Fruit fly (Drosophila melanogaster) whole organism, embryonic: ENCODE results near the gene bab1.

Source experiments
- Adf1 ChIP-seq: fragments of 200-800 bp; sonication (Bioruptor generic); IDR thresholded peaks from 2 replicates; pipeline ENCODE4 v1.3.6; 2022; ENCODE audit warnings: missing biosample characterization, missing genetic modification characterization
- CG11247 ChIP-seq: fragments of 200-800 bp; sonication (Bioruptor generic); IDR thresholded peaks from 2 replicates; pipeline ENCODE4 v1.3.6; 2022; ENCODE audit warnings: missing biosample characterization, missing genetic modification characterization
- CG11456 ChIP-seq: fragments of 200-800 bp; sonication (Bioruptor generic); IDR thresholded peaks from 3 replicates; pipeline ENCODE4 v1.3.6; 2022; ENCODE audit warnings: missing biosample characterization, missing genetic modification characterization
- CG11504 ChIP-seq: fragments of 200-800 bp; sonication (Bioruptor generic); optimal IDR thresholded peaks from 3 replicates; lab custom pipeline; 2019; ENCODE audit warnings: missing biosample characterization, mild to moderate bottlenecking, missing genetic modification characterization, moderate library complexity
- CG11723 ChIP-seq: fragments of 200-800 bp; sonication (Bioruptor generic); optimal IDR thresholded peaks from 2 replicates; lab custom pipeline; 2017; ENCODE audit warnings: missing biosample characterization, mild to moderate bottlenecking, missing genetic modification characterization
- CG13123 ChIP-seq: fragments of 200-800 bp; sonication (Bioruptor generic); optimal IDR thresholded peaks from 2 replicates; lab custom pipeline; 2016; ENCODE audit warnings: missing biosample characterization, missing genetic modification characterization
- CG13296 ChIP-seq: fragments of 200-800 bp; sonication (Bioruptor generic); optimal IDR thresholded peaks from 3 replicates; lab custom pipeline; 2018; ENCODE audit warnings: missing biosample characterization, mild to moderate bottlenecking, missing genetic modification characterization
- CG14860 ChIP-seq: fragments of 200-800 bp; sonication (Bioruptor generic); IDR thresholded peaks from 3 replicates; pipeline ENCODE4 v1.3.6; 2022; ENCODE audit warnings: missing biosample characterization, missing genetic modification characterization; ENCODE audit not compliant: partially characterized antibody
- CG17385 ChIP-seq: fragments of 200-800 bp; sonication (Bioruptor generic); optimal IDR thresholded peaks from 3 replicates; lab custom pipeline; 2018; ENCODE audit warnings: missing biosample characterization, mild to moderate bottlenecking, missing genetic modification characterization
- CG2129 ChIP-seq: fragments of 200-800 bp; sonication (Bioruptor generic); IDR thresholded peaks from 2 replicates; pipeline ENCODE4 v1.3.6; 2022; ENCODE audit warnings: missing biosample characterization, missing genetic modification characterization; ENCODE audit not compliant: partially characterized antibody
- CG2199 ChIP-seq: fragments of 200-800 bp; sonication (Bioruptor generic); IDR thresholded peaks from 3 replicates; pipeline ENCODE4 v1.3.6; 2022; ENCODE audit warnings: missing biosample characterization, missing genetic modification characterization
- CG3163 ChIP-seq: fragments of 200-800 bp; sonication (Bioruptor generic); optimal IDR thresholded peaks from 3 replicates; lab custom pipeline; 2016; ENCODE audit warnings: missing biosample characterization, missing genetic modification characterization
- CG33557 ChIP-seq: fragments of 200-800 bp; sonication (Bioruptor generic); optimal IDR thresholded peaks from 2 replicates; lab custom pipeline; 2019; ENCODE audit warnings: missing biosample characterization, mild to moderate bottlenecking, missing genetic modification characterization, moderate library complexity
- CG34376 ChIP-seq: fragments of 200-800 bp; sonication (Bioruptor generic); optimal IDR thresholded peaks from 2 replicates; lab custom pipeline; 2018; ENCODE audit warnings: missing biosample characterization, mild to moderate bottlenecking, missing genetic modification characterization
- CG4424 ChIP-seq: fragments of 200-800 bp; sonication (Bioruptor generic); optimal IDR thresholded peaks from 3 replicates; lab custom pipeline; 2016; ENCODE audit warnings: missing biosample characterization, missing genetic modification characterization
- CG4854 ChIP-seq: fragments of 200-800 bp; sonication (Bioruptor generic); optimal IDR thresholded peaks from 2 replicates; lab custom pipeline; 2016; ENCODE audit warnings: missing biosample characterization, missing genetic modification characterization, inconsistent platforms
- CG6272 ChIP-seq: fragments of 200-800 bp; sonication (Bioruptor generic); IDR thresholded peaks from 2 replicates; pipeline ENCODE4 v1.3.6; 2022; ENCODE audit warnings: missing biosample characterization, missing genetic modification characterization
- CG6654 ChIP-seq: fragments of 200-800 bp; sonication (Bioruptor generic); optimal IDR thresholded peaks from 2 replicates; lab custom pipeline; 2017; ENCODE audit warnings: missing biosample characterization, mild to moderate bottlenecking, missing genetic modification characterization
- CG8478 ChIP-seq: fragments of >200 bp; optimal IDR thresholded peaks from 2 replicates; lab custom pipeline; 2018
- CG9437 ChIP-seq: fragments of 200-800 bp; sonication (Bioruptor generic); optimal IDR thresholded peaks from 2 replicates; lab custom pipeline; 2018; ENCODE audit warnings: missing biosample characterization, mild to moderate bottlenecking, missing genetic modification characterization
- Dek ChIP-seq: fragments of 200-800 bp; sonication (Bioruptor generic); optimal IDR thresholded peaks from 3 replicates; lab custom pipeline; 2019; ENCODE audit warnings: missing biosample characterization, mild to moderate bottlenecking, missing genetic modification characterization, moderate library complexity
- Ets65A ChIP-seq: fragments of 200-800 bp; sonication (Bioruptor generic); peaks from one replicate; lab custom pipeline; 2016; ENCODE audit warnings: missing biosample characterization, missing genetic modification characterization
- Fer2 ChIP-seq: fragments of 200-800 bp; sonication (Bioruptor generic); optimal IDR thresholded peaks from 2 replicates; lab custom pipeline; 2018; ENCODE audit warnings: missing biosample characterization, mild to moderate bottlenecking, missing genetic modification characterization, moderate library complexity
- Hr39 ChIP-seq: fragments of >200 bp; optimal IDR thresholded peaks from 2 replicates; lab custom pipeline; 2017
- Kr ChIP-seq: fragments of 200-800 bp; sonication (Bioruptor generic); optimal IDR thresholded peaks from 2 replicates; lab custom pipeline; 2017; ENCODE audit warnings: missing biosample characterization, mild to moderate bottlenecking, missing genetic modification characterization
- Taf1 ChIP-seq: fragments of 200-800 bp; sonication (Bioruptor generic); IDR thresholded peaks from 2 replicates; pipeline ENCODE4 v1.3.6; 2022; ENCODE audit warnings: missing biosample characterization, missing genetic modification characterization
- cas ChIP-seq: fragments of 200-800 bp; sonication (Bioruptor generic); IDR thresholded peaks from 2 replicates; pipeline ENCODE4 v1.3.6; 2022; ENCODE audit warnings: missing biosample characterization, missing genetic modification characterization
- cato ChIP-seq: fragments of 200-800 bp; sonication (Bioruptor generic); optimal IDR thresholded peaks from 2 replicates; lab custom pipeline; 2016; ENCODE audit warnings: missing biosample characterization, missing genetic modification characterization, borderline replicate concordance
- caup ChIP-seq: fragments of 200-800 bp; sonication (Bioruptor generic); optimal IDR thresholded peaks from 3 replicates; lab custom pipeline; 2017; ENCODE audit warnings: missing biosample characterization, mild to moderate bottlenecking, missing genetic modification characterization, moderate library complexity; ENCODE audit not compliant: severe bottlenecking
- crol ChIP-seq: fragments of 200-800 bp; sonication (Bioruptor generic); IDR thresholded peaks from 2 replicates; pipeline ENCODE4 v1.3.6; 2022; ENCODE audit warnings: missing biosample characterization, missing genetic modification characterization
- dm ChIP-seq: fragments of 200-800 bp; sonication (Bioruptor generic); optimal IDR thresholded peaks from 3 replicates; lab custom pipeline; 2016; ENCODE audit warnings: missing biosample characterization, missing genetic modification characterization
- eve ChIP-seq, 2 experiments: fragments of >200 bp; optimal IDR thresholded peaks; 2 replicates each; lab custom pipeline; 2017; ENCODE audit warnings: missing biosample characterization in 2 of 2, missing genetic modification characterization in 2 of 2
- eyg ChIP-seq: fragments of 200-800 bp; sonication (Bioruptor generic); optimal IDR thresholded peaks from 3 replicates; lab custom pipeline; 2016; ENCODE audit warnings: missing biosample characterization, missing genetic modification characterization
- fu2 ChIP-seq: fragments of 200-800 bp; sonication (Bioruptor generic); optimal IDR thresholded peaks from 2 replicates; lab custom pipeline; 2016; ENCODE audit warnings: missing biosample characterization, missing genetic modification characterization
- gfzf ChIP-seq: fragments of 200-800 bp; sonication (Bioruptor generic); optimal IDR thresholded peaks from 2 replicates; lab custom pipeline; 2016; ENCODE audit warnings: missing biosample characterization, mild to moderate bottlenecking, missing genetic modification characterization, moderate library complexity
- ham ChIP-seq: fragments of 200-800 bp; sonication (Bioruptor generic); IDR thresholded peaks from 2 replicates; pipeline ENCODE4 v1.3.6; 2022; ENCODE audit warnings: missing biosample characterization, missing genetic modification characterization
- lab ChIP-seq: fragments of 200-800 bp; sonication (Bioruptor generic); optimal IDR thresholded peaks from 3 replicates; lab custom pipeline; 2017; ENCODE audit warnings: missing biosample characterization, missing genetic modification characterization, mild to moderate bottlenecking, moderate library complexity, missing genetic modification reagents
- pan ChIP-seq, 4 experiments: fragments of >200 bp in 3 of 4; fragments of 200-800 bp in 1 of 4; sonication (Bioruptor generic) in 1 of 4; optimal IDR thresholded peaks in 3 of 4; IDR thresholded peaks in 1 of 4; 2 replicates each; pipeline versions ENCODE4 v1.3.6 to Lab custom; 2017 to 2022; ENCODE audit warnings: missing biosample characterization in 2 of 4, missing genetic modification characterization in 2 of 4, mixed read lengths in 1 of 4
- row ChIP-seq: fragments of 200-800 bp; sonication (Bioruptor generic); IDR thresholded peaks from 3 replicates; pipeline ENCODE4 v1.3.6; 2022; ENCODE audit warnings: missing biosample characterization, missing genetic modification characterization
- sd ChIP-seq: fragments of 200-800 bp; sonication (Bioruptor generic); optimal IDR thresholded peaks from 3 replicates; lab custom pipeline; 2018; ENCODE audit warnings: missing biosample characterization, mild to moderate bottlenecking, missing genetic modification characterization, moderate library complexity
- sens-2 ChIP-seq: fragments of 200-800 bp; sonication (Bioruptor generic); IDR thresholded peaks from 2 replicates; pipeline ENCODE4 v1.3.6; 2022; ENCODE audit warnings: missing biosample characterization, missing genetic modification characterization
- slou ChIP-seq: fragments of 200-800 bp; sonication (Bioruptor generic); optimal IDR thresholded peaks from 3 replicates; lab custom pipeline; 2016; ENCODE audit warnings: missing biosample characterization, missing genetic modification characterization
- sna ChIP-seq: fragments of 200-800 bp; sonication (Bioruptor generic); IDR thresholded peaks from 2 replicates; pipeline ENCODE4 v1.3.6; 2022; ENCODE audit warnings: missing biosample characterization, missing genetic modification characterization; ENCODE audit not compliant: partially characterized antibody
- so ChIP-seq: fragments of 200-800 bp; sonication (Bioruptor generic); IDR thresholded peaks from 3 replicates; pipeline ENCODE4 v1.3.6; 2022; ENCODE audit warnings: missing biosample characterization, missing genetic modification characterization
- sug ChIP-seq: fragments of 200-800 bp; optimal IDR thresholded peaks from 2 replicates; lab custom pipeline; 2019; ENCODE audit warnings: missing biosample characterization, mild to moderate bottlenecking, missing genetic modification characterization, moderate library complexity
- tin ChIP-seq: fragments of 200-800 bp; sonication (Bioruptor generic); optimal IDR thresholded peaks from 3 replicates; lab custom pipeline; 2016; ENCODE audit warnings: missing biosample characterization, missing genetic modification characterization
- twi ChIP-seq: fragments of 200-800 bp; optimal IDR thresholded peaks from 2 replicates; lab custom pipeline; 2019; ENCODE audit warnings: missing biosample characterization, mild to moderate bottlenecking, missing genetic modification characterization, moderate library complexity
- vnd ChIP-seq: fragments of 200-800 bp; sonication (Bioruptor generic); IDR thresholded peaks from 3 replicates; pipeline ENCODE4 v1.3.6; 2022; ENCODE audit warnings: missing biosample characterization, missing genetic modification characterization; ENCODE audit not compliant: partially characterized antibody
- z ChIP-seq: fragments of 200-800 bp; sonication (Bioruptor generic); IDR thresholded peaks from 3 replicates; pipeline ENCODE4 v1.3.6; 2022; ENCODE audit warnings: missing biosample characterization, missing genetic modification characterization

Gene bab1

dm6 chr3L:1119325-1120162 lies 18.7 kb upstream of the bab1 start (continued):
- TF ChIP-seq sna (GFP tag; lab: Robert Waterston, UW) (no peak), row (GFP tag; lab: Robert Waterston, UW) (0 out of 3 replicates have a peak, but pooled peaks have one; percentile 24), sug (tag; lab: Kevin White, UChicago) (peak; percentile 91), tin (no peak), gfzf (no peak), crol (peak; percentile 55), CG6654 (no peak), slou (GFP tag; lab: Kevin White, UChicago) (no peak), twi (tag; lab: Kevin White, UChicago) (no peak), Hr39 (lab: Kevin White, UChicago) (no peak), CG13296 (GFP tag; lab: Kevin White, UChicago) (no peak), eve (GFP tag; optimal IDR thresholded peaks at IDR 0.05; lab: Kevin White, UChicago) (no peak), CG13123 (GFP tag; lab: Kevin White, UChicago) (no peak), CG11723 (GFP tag; lab: Kevin White, UChicago) (no peak), CG17385 (GFP tag; lab: Kevin White, UChicago) (no peak), Fer2 (tag; lab: Kevin White, UChicago) (no peak), Ets65A (GFP tag; lab: Kevin White, UChicago) (peak; percentile 68), CG9437 (GFP tag; lab: Kevin White, UChicago) (no peak), cas (GFP tag; lab: Robert Waterston, UW) (no peak), caup (peak; percentile 48), cato (GFP tag; lab: Kevin White, UChicago) (no peak), CG4424 (no peak), lab (GFP tag; lab: Kevin White, UChicago) (peak; percentile 59), CG2129 (GFP tag; lab: Robert Waterston, UW) (no peak), z (no peak), CG14860 (GFP tag; lab: Robert Waterston, UW) (no peak), CG34376 (GFP tag; lab: Kevin White, UChicago) (peak; percentile 70), CG33557 (GFP tag; lab: Kevin White, UChicago) (no peak), CG3163 (GFP tag; lab: Kevin White, UChicago) (no peak), Taf1 (GFP tag; lab: Robert Waterston, UW) (no peak), ham (GFP tag; lab: Robert Waterston, UW) (no peak), pan (optimal IDR thresholded peaks at IDR 0.05; lab: Kevin White, UChicago) (no peak), pan (GFP tag; optimal IDR thresholded peaks at IDR 0.05 in 1 of 2, IDR thresholded peaks at IDR 0.05 in 1 of 2) (peak in 1 of 2 experiments; percentile 36), Adf1 (GFP tag; lab: Robert Waterston, UW) (peak; percentile 69), Dek (tag; lab: Kevin White, UChicago) (no peak), eyg (GFP tag; lab: Kevin White, UChicago) (no peak), CG8478 (lab: Kevin White, UChicago) (no peak), vnd (GFP tag; lab: Robert Waterston, UW) (0 out of 3 replicates have a peak, but pooled peaks have one; percentile 41)

DNA sequence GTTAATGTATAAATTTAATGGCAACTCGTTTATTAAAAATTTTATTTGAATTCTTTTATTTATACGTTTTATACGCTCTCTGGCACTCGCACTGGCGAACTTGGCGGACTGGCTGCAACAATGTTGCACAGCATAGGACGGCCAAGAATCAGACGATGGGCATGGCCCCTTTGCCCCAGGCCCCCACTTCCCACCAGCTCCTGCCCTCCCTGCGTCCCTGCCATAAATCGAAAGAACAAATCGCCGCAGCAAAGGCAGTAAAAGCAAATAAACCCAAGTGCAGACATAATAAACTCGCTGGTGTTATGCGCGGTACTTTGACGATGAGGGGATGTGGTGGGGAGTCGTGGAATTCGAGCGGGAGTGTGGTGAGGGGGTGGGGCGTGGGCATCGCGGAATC lies 17.6 kb upstream of the bab1 start:
- TF ChIP-seq CG4854 (no peak), CG11504 (tag; lab: Kevin White, UChicago) (peak; percentile 62), sens-2 (0 out of 2 replicates have a peak, but pooled peaks have one; percentile 49), crol (peak; percentile 86), sd (tag; lab: Kevin White, UChicago) (peak; percentile 12), CG2199 (GFP tag; lab: Robert Waterston, UW) (0 out of 3 replicates have a peak, but pooled peaks have one; percentile 9), dm (GFP tag; lab: Kevin White, UChicago) (no peak), fu2 (GFP tag; lab: Kevin White, UChicago) (no peak), Dek (tag; lab: Kevin White, UChicago) (no peak), Kr (no peak), CG6272 (GFP tag; lab: Robert Waterston, UW) (no peak), CG11456 (GFP tag; lab: Robert Waterston, UW) (0 out of 3 replicates have a peak, but pooled peaks have one; percentile 5), so (0 out of 3 replicates have a peak, but pooled peaks have one; percentile 19), CG11247 (no peak)
- TF ChIP-seq, all 482 proteins: peak for 7
